Fruit fly (Drosophila melanogaster) whole organism, embryonic: ENCODE measurements around the gene CG14252.

ENCODE experiments used
- Asciz ChIP-seq: fragments of 200-800 bp; sonication (Bioruptor generic); optimal IDR thresholded peaks from 2 replicates; lab custom pipeline; 2017; ENCODE audit warnings: missing biosample characterization, mild to moderate bottlenecking, missing genetic modification characterization, missing genetic modification reagents
- Atf6 ChIP-seq: fragments of 200-800 bp; sonication (Bioruptor generic); IDR thresholded peaks from 2 replicates; pipeline ENCODE4 v1.3.6; 2022; ENCODE audit warnings: missing biosample characterization, missing genetic modification characterization
- Awh ChIP-seq: fragments of 200-800 bp; sonication (Bioruptor generic); IDR thresholded peaks from 2 replicates; pipeline ENCODE4, ENCODE4 v1.3.6; 2022; ENCODE audit warnings: missing biosample characterization, missing genetic modification characterization
- CG10147 ChIP-seq: fragments of 200-800 bp; sonication (Bioruptor generic); optimal IDR thresholded peaks from 2 replicates; lab custom pipeline; 2019; ENCODE audit warnings: missing biosample characterization, mild to moderate bottlenecking, missing genetic modification characterization, moderate library complexity
- CG10462 ChIP-seq: fragments of 200-800 bp; sonication (Bioruptor generic); optimal IDR thresholded peaks from 2 replicates; lab custom pipeline; 2016; ENCODE audit warnings: missing biosample characterization, missing genetic modification characterization
- CG10543 ChIP-seq: fragments of 200-800 bp; sonication (Bioruptor generic); optimal IDR thresholded peaks from 3 replicates; lab custom pipeline; 2017; ENCODE audit warnings: missing biosample characterization, mild to moderate bottlenecking, missing genetic modification characterization, moderate library complexity
- CG14014 ChIP-seq: fragments of 200-800 bp; sonication (Bioruptor generic); IDR thresholded peaks from 2 replicates; pipeline ENCODE4 v1.3.6; 2022; ENCODE audit warnings: missing biosample characterization, missing genetic modification characterization
- CG14441 ChIP-seq: fragments of 200-800 bp; sonication (Bioruptor generic); IDR thresholded peaks from 2 replicates; pipeline ENCODE4 v1.3.6; 2022; ENCODE audit warnings: missing biosample characterization, missing genetic modification characterization
- CG15514 ChIP-seq: fragments of 200-800 bp; sonication (Bioruptor generic); optimal IDR thresholded peaks from 3 replicates; lab custom pipeline; 2017; ENCODE audit warnings: missing biosample characterization, missing genetic modification characterization, mild to moderate bottlenecking, moderate library complexity, missing genetic modification reagents
- CG16779 ChIP-seq: fragments of 200-800 bp; sonication (Bioruptor generic); IDR thresholded peaks from 2 replicates; pipeline ENCODE4 v1.3.6; 2022; ENCODE audit warnings: missing biosample characterization, missing genetic modification characterization
- CG17802 ChIP-seq: fragments of 200-800 bp; sonication (Bioruptor generic); optimal IDR thresholded peaks from 2 replicates; lab custom pipeline; 2018; ENCODE audit warnings: missing biosample characterization, mild to moderate bottlenecking, missing genetic modification characterization, moderate library complexity
- CG18599 ChIP-seq: fragments of 200-800 bp; sonication (Bioruptor generic); optimal IDR thresholded peaks from 3 replicates; lab custom pipeline; 2017; ENCODE audit warnings: missing biosample characterization, missing genetic modification characterization, mild to moderate bottlenecking, moderate library complexity, missing genetic modification reagents
- CG32772 ChIP-seq: fragments of 200-800 bp; sonication (Bioruptor generic); IDR thresholded peaks from 2 replicates; pipeline ENCODE4 v1.3.6; 2022; ENCODE audit warnings: missing biosample characterization, missing genetic modification characterization
- CG34376 ChIP-seq: fragments of 200-800 bp; sonication (Bioruptor generic); optimal IDR thresholded peaks from 2 replicates; lab custom pipeline; 2018; ENCODE audit warnings: missing biosample characterization, mild to moderate bottlenecking, missing genetic modification characterization
- CG3847 ChIP-seq: fragments of 200-800 bp; sonication (Bioruptor generic); IDR thresholded peaks from 2 replicates; pipeline ENCODE4 v1.3.6; 2022; ENCODE audit warnings: missing biosample characterization, missing genetic modification characterization
- CG5953 ChIP-seq: fragments of 200-800 bp; sonication (Bioruptor generic); IDR thresholded peaks from 2 replicates; pipeline ENCODE4 v1.3.6; 2022; ENCODE audit warnings: missing biosample characterization, missing genetic modification characterization
- CG8359 ChIP-seq: fragments of 200-800 bp; sonication (Bioruptor generic); optimal IDR thresholded peaks from 2 replicates; lab custom pipeline; 2017; ENCODE audit warnings: missing biosample characterization, mild to moderate bottlenecking, missing genetic modification characterization, borderline replicate concordance
- CG9932 ChIP-seq: fragments of 200-800 bp; sonication (Bioruptor generic); IDR thresholded peaks from 2 replicates; pipeline ENCODE4 v1.3.6; 2022; ENCODE audit warnings: missing biosample characterization, missing genetic modification characterization
- Chrac-16 ChIP-seq: fragments of 200-800 bp; sonication (Bioruptor generic); optimal IDR thresholded peaks from 3 replicates; lab custom pipeline; 2016; ENCODE audit warnings: missing biosample characterization, missing genetic modification characterization
- Dad ChIP-seq: fragments of 200-800 bp; sonication (Bioruptor generic); optimal IDR thresholded peaks from 3 replicates; lab custom pipeline; 2016; ENCODE audit warnings: missing biosample characterization, missing genetic modification characterization
- Ets65A ChIP-seq: fragments of 200-800 bp; sonication (Bioruptor generic); peaks from one replicate; lab custom pipeline; 2016; ENCODE audit warnings: missing biosample characterization, missing genetic modification characterization
- Fer1 ChIP-seq: fragments of 200-800 bp; sonication (Bioruptor generic); optimal IDR thresholded peaks from 2 replicates; lab custom pipeline; 2017; ENCODE audit warnings: missing biosample characterization, mild to moderate bottlenecking, missing genetic modification characterization
- Fer2 ChIP-seq: fragments of 200-800 bp; sonication (Bioruptor generic); optimal IDR thresholded peaks from 2 replicates; lab custom pipeline; 2018; ENCODE audit warnings: missing biosample characterization, mild to moderate bottlenecking, missing genetic modification characterization, moderate library complexity
- H15 ChIP-seq: fragments of 200-800 bp; sonication (Bioruptor generic); IDR thresholded peaks from 3 replicates; pipeline ENCODE4 v1.3.6; 2022; ENCODE audit warnings: missing biosample characterization, missing genetic modification characterization
- MBD-R2 ChIP-seq: fragments of 200-800 bp; sonication (Bioruptor generic); IDR thresholded peaks from 2 replicates; pipeline ENCODE4 v1.3.6; 2022; ENCODE audit warnings: missing biosample characterization, missing genetic modification characterization
- Med ChIP-seq: fragments of 200-800 bp; sonication (Bioruptor generic); peaks from one replicate; lab custom pipeline; 2016; ENCODE audit warnings: missing biosample characterization, missing genetic modification characterization, mild to moderate bottlenecking, inconsistent platforms, moderate library complexity
- Nf-YA ChIP-seq: fragments of 200-800 bp; sonication (Bioruptor generic); IDR thresholded peaks from 2 replicates; pipeline ENCODE4 v1.3.6; 2022; ENCODE audit warnings: missing biosample characterization, missing genetic modification characterization
- Nf-YC ChIP-seq: fragments of 200-800 bp; optimal IDR thresholded peaks from 3 replicates; lab custom pipeline; 2019; ENCODE audit warnings: missing biosample characterization, mild to moderate bottlenecking, missing genetic modification characterization, moderate library complexity
- Optix ChIP-seq: fragments of 200-800 bp; sonication (Bioruptor generic); IDR thresholded peaks from 3 replicates; pipeline ENCODE4 v1.3.6; 2022; ENCODE audit warnings: missing biosample characterization, missing genetic modification characterization
- Pdp1 ChIP-seq, 2 experiments: fragments of 200-800 bp; sonication (Bioruptor generic); optimal IDR thresholded peaks; 3 replicates each; lab custom pipeline; 2016; ENCODE audit warnings: missing biosample characterization in 2 of 2, missing genetic modification characterization in 2 of 2, mild to moderate bottlenecking in 1 of 2, moderate library complexity in 1 of 2
- Trl ChIP-seq, 3 experiments: fragments of >200 bp in 2 of 3; fragments of 200-800 bp in 1 of 3; sonication (Bioruptor generic) in 1 of 3; optimal IDR thresholded peaks; 2 replicates in 1 of 3; 3 replicates in 2 of 3; lab custom pipeline; 2016 to 2017; ENCODE audit warnings: missing biosample characterization in 1 of 3, missing genetic modification characterization in 1 of 3
- bsh ChIP-seq, 2 experiments: fragments of 200-800 bp; sonication (Bioruptor generic); optimal IDR thresholded peaks; 2 replicates each; lab custom pipeline; 2017 to 2018; ENCODE audit warnings: mild to moderate bottlenecking in 2 of 2, missing biosample characterization in 2 of 2, missing genetic modification characterization in 2 of 2, moderate library complexity in 1 of 2
- chinmo ChIP-seq: fragments of 200-800 bp; sonication (Bioruptor generic); IDR thresholded peaks from 4 replicates; pipeline ENCODE4 v1.3.6; 2022; ENCODE audit warnings: missing biosample characterization, missing genetic modification characterization; ENCODE audit not compliant: partially characterized antibody
- crol ChIP-seq: fragments of 200-800 bp; sonication (Bioruptor generic); IDR thresholded peaks from 2 replicates; pipeline ENCODE4 v1.3.6; 2022; ENCODE audit warnings: missing biosample characterization, missing genetic modification characterization
- knrl ChIP-seq: fragments of 200-800 bp; sonication (Bioruptor generic); IDR thresholded peaks from 3 replicates; pipeline ENCODE4 v1.3.6; 2022; ENCODE audit warnings: missing biosample characterization, missing genetic modification characterization; ENCODE audit not compliant: partially characterized antibody
- lmd ChIP-seq: fragments of 200-800 bp; sonication (Bioruptor generic); IDR thresholded peaks from 2 replicates; pipeline ENCODE4 v1.3.6; 2022; ENCODE audit warnings: missing biosample characterization, missing genetic modification characterization
- mirr ChIP-seq: fragments of 200-800 bp; sonication (Bioruptor generic); optimal IDR thresholded peaks from 3 replicates; lab custom pipeline; 2018; ENCODE audit warnings: missing biosample characterization, mild to moderate bottlenecking, missing genetic modification characterization
- nmo ChIP-seq: fragments of 200-800 bp; sonication (Bioruptor generic); optimal IDR thresholded peaks from 2 replicates; lab custom pipeline; 2018; ENCODE audit warnings: missing biosample characterization, mild to moderate bottlenecking, missing genetic modification characterization, moderate library complexity
- pan ChIP-seq, 4 experiments: fragments of >200 bp in 3 of 4; fragments of 200-800 bp in 1 of 4; sonication (Bioruptor generic) in 1 of 4; optimal IDR thresholded peaks in 3 of 4; IDR thresholded peaks in 1 of 4; 2 replicates each; pipeline versions ENCODE4 v1.3.6 to Lab custom; 2017 to 2022; ENCODE audit warnings: missing biosample characterization in 2 of 4, missing genetic modification characterization in 2 of 4, mixed read lengths in 1 of 4
- sd ChIP-seq: fragments of 200-800 bp; sonication (Bioruptor generic); optimal IDR thresholded peaks from 3 replicates; lab custom pipeline; 2018; ENCODE audit warnings: missing biosample characterization, mild to moderate bottlenecking, missing genetic modification characterization, moderate library complexity
- sens-2 ChIP-seq: fragments of 200-800 bp; sonication (Bioruptor generic); IDR thresholded peaks from 2 replicates; pipeline ENCODE4 v1.3.6; 2022; ENCODE audit warnings: missing biosample characterization, missing genetic modification characterization
- sisA ChIP-seq: fragments of 200-800 bp; sonication (Bioruptor generic); IDR thresholded peaks from 2 replicates; pipeline ENCODE4 v1.3.6; 2022; ENCODE audit warnings: missing biosample characterization, missing genetic modification characterization
- sna ChIP-seq: fragments of 200-800 bp; sonication (Bioruptor generic); IDR thresholded peaks from 2 replicates; pipeline ENCODE4 v1.3.6; 2022; ENCODE audit warnings: missing biosample characterization, missing genetic modification characterization; ENCODE audit not compliant: partially characterized antibody
- tna ChIP-seq: fragments of 200-800 bp; sonication (Bioruptor generic); IDR thresholded peaks from 2 replicates; pipeline ENCODE4 v1.3.6; 2022; ENCODE audit warnings: missing biosample characterization, missing genetic modification characterization; ENCODE audit not compliant: partially characterized antibody
- toy ChIP-seq: fragments of 200-800 bp; sonication (Bioruptor generic); IDR thresholded peaks from 2 replicates; pipeline ENCODE4 v1.3.6; 2022; ENCODE audit warnings: missing biosample characterization, missing genetic modification characterization
- unc-4 ChIP-seq: fragments of 200-800 bp; sonication (Bioruptor generic); IDR thresholded peaks from 2 replicates; pipeline ENCODE4 v1.3.6; 2022; ENCODE audit warnings: missing biosample characterization, missing genetic modification characterization; ENCODE audit not compliant: partially characterized antibody
- z ChIP-seq: fragments of 200-800 bp; sonication (Bioruptor generic); IDR thresholded peaks from 3 replicates; pipeline ENCODE4 v1.3.6; 2022; ENCODE audit warnings: missing biosample characterization, missing genetic modification characterization

Gene CG14252

DNA sequence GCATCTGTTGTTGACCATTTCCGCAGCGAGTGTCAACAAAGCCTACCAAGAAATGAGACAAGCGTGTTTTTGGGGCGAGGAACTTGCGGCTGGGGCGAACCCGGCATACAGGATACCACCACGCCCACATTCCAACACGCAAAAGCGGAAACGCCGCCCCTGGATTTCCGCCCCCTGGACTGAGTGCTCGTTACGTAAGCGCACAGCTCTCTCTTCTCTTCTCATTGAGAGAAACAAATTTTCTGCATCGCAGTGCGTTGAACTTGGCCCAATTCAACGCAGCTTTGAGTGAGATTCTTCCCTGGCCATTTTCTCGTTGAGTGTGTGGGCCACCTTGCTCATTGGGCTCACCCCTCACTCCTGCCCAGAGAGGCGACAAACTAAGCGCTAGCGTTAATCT lies 15.2 kb downstream of the CG14252 start:
- TF ChIP-seq crol (GFP tag; lab: Robert Waterston, UW) (peak; percentile 30; the same call in 1 of the 2 replicates), sisA (0 out of 2 replicates have a peak, but pooled peaks have one; percentile 9), Awh (0 out of 2 replicates have a peak, but pooled peaks have one; percentile 26), sna (GFP tag; lab: Robert Waterston, UW) (0 out of 2 replicates have a peak, but pooled peaks have one; percentile 33), CG5953 (GFP tag; lab: Robert Waterston, UW) (0 out of 2 replicates have a peak, but pooled peaks have one; percentile 49), Nf-YA (no peak), CG17802 (tag; lab: Kevin White, UChicago) (no peak), Asciz (no peak), Dad (GFP tag; lab: Kevin White, UChicago) (peak; percentile 33), tna (GFP tag; lab: Robert Waterston, UW) (peak; percentile 36; the same call in 1 of the 2 replicates), CG10462 (no peak), lmd (no peak), CG34376 (GFP tag; lab: Kevin White, UChicago) (peak; percentile 0), CG3847 (GFP tag; lab: Robert Waterston, UW) (0 out of 2 replicates have a peak, but pooled peaks have one; percentile 11), z (GFP tag; lab: Robert Waterston, UW) (peak; percentile 95), sens-2 (GFP tag; lab: Robert Waterston, UW) (0 out of 2 replicates have a peak, but pooled peaks have one; percentile 52), Optix (GFP tag; lab: Robert Waterston, UW) (0 out of 3 replicates have a peak, but pooled peaks have one; percentile 16), Ets65A (GFP tag; lab: Kevin White, UChicago) (peak; percentile 81), CG14441 (GFP tag; lab: Robert Waterston, UW) (0 out of 2 replicates have a peak, but pooled peaks have one; percentile 7), CG8359 (GFP tag; lab: Kevin White, UChicago) (no peak), Pdp1 (GFP tag; optimal IDR thresholded peaks at IDR 0.05; lab: Kevin White, UChicago) (peak in 1 of 2 experiments; percentile 91), CG9932 (GFP tag; lab: Robert Waterston, UW) (peak; percentile 35; the same call in 1 of the 2 replicates), CG16779 (peak; percentile 66; the same call in 1 of the 2 replicates), Atf6 (GFP tag; lab: Robert Waterston, UW) (peak; percentile 53; the same call in 1 of the 2 replicates), Trl (optimal IDR thresholded peaks at IDR 0.05; lab: Kevin White, UChicago) (peak; percentile 31 to 32), Trl (GFP tag; optimal IDR thresholded peaks at IDR 0.05; lab: Kevin White, UChicago) (no peak), H15 (no peak), Nf-YC (tag; lab: Kevin White, UChicago) (peak; percentile 21), unc-4 (GFP tag; lab: Robert Waterston, UW) (peak; percentile 17; the same call in 1 of the 2 replicates), bsh (GFP tag; optimal IDR thresholded peaks at IDR 0.05; lab: Kevin White, UChicago) (no peak), pan (optimal IDR thresholded peaks at IDR 0.05; lab: Kevin White, UChicago) (no peak), pan (GFP tag; optimal IDR thresholded peaks at IDR 0.05 in 1 of 2, IDR thresholded peaks at IDR 0.05 in 1 of 2) (peak in 1 of 2 experiments; percentile 10), CG32772 (GFP tag; lab: Robert Waterston, UW) (0 out of 2 replicates have a peak, but pooled peaks have one; percentile 24), Fer2 (tag; lab: Kevin White, UChicago) (no peak), sd (tag; lab: Kevin White, UChicago) (peak; percentile 78), chinmo (GFP tag; lab: Robert Waterston, UW) (peak; percentile 80; the same call in 3 of the 4 replicates), Med (GFP tag; lab: Kevin White, UChicago) (peak; percentile 28), MBD-R2 (GFP tag; lab: Robert Waterston, UW) (0 out of 2 replicates have a peak, but pooled peaks have one; percentile 10), CG15514 (GFP tag; lab: Kevin White, UChicago) (peak; percentile 16), Chrac-16 (GFP tag; lab: Kevin White, UChicago) (no peak), mirr (GFP tag; lab: Kevin White, UChicago) (peak; percentile 43), Fer1 (peak; percentile 27), CG18599 (GFP tag; lab: Kevin White, UChicago) (peak; percentile 38), nmo (no peak), CG10147 (GFP tag; lab: Kevin White, UChicago) (no peak), toy (GFP tag; lab: Robert Waterston, UW) (peak; percentile 46; the same call in 1 of the 2 replicates), CG10543 (peak; percentile 11), knrl (GFP tag; lab: Robert Waterston, UW) (0 out of 3 replicates have a peak, but pooled peaks have one; percentile 13), CG14014 (GFP tag; lab: Robert Waterston, UW) (peak; percentile 22; the same call in 1 of the 2 replicates)
